Fruit fly (Drosophila melanogaster): ENCODE results near the gene Reph.

Reph gene

DNA sequence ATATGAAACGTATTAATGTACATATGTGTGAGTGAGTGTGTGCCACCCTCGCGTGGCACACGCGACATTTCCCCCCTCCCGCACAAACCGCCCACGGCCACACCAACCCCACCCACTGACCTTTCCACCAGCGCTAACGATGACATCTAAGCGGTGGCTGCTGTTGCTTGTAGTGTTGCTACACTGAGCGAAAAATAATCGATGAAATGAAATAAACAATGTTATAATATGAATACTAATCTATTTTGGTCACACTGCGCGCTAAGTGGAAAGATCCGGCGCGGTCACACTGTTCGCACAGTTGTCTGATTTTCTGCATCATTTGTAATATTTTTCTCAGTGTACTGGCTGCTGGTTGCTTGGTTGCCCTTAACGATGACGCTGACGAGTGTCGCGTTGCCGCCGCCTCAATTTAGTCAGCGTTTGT lies 28.9 kb downstream of the Reph start (continued):
- TF ChIP-seq Neu2 (GFP tag; optimal IDR thresholded peaks at IDR 0.05; ENCODE audit: borderline replicate concordance), result peak; percentile 84
- TF ChIP-seq CG6272 (GFP tag; IDR thresholded peaks at IDR 0.05), result peak; percentile 89
- peak; percentile 64 for TF ChIP-seq CG9932 (GFP tag; IDR thresholded peaks at IDR 0.05)
- TF ChIP-seq disco-r (GFP tag; optimal IDR thresholded peaks at IDR 0.05), result peak; percentile 91
- TF ChIP-seq kah (GFP tag; optimal IDR thresholded peaks at IDR 0.05), result peak; percentile 91
- peak; percentile 92 for TF ChIP-seq CG11723 (GFP tag; optimal IDR thresholded peaks at IDR 0.05)
- TF ChIP-seq otp (GFP tag; IDR thresholded peaks at IDR 0.05), result peak; percentile 97
- TF ChIP-seq grn (GFP tag; optimal IDR thresholded peaks at IDR 0.05), result peak; percentile 81
- peak; percentile 46 for TF ChIP-seq CG7928 (GFP tag; optimal IDR thresholded peaks at IDR 0.05)
- peak; percentile 92 for TF ChIP-seq HmgZ (tag; optimal IDR thresholded peaks at IDR 0.05)
- TF ChIP-seq Drgx (GFP tag; IDR thresholded peaks at IDR 0.05), result peak; percentile 50; the same call in 1 of the 2 replicates
- no peak for TF ChIP-seq Scr (GFP tag; IDR thresholded peaks at IDR 0.05; ENCODE audit: partially characterized antibody)
- no peak; the same call in 1 of the 2 replicates for TF ChIP-seq Adf1 (GFP tag; IDR thresholded peaks at IDR 0.05)
- TF ChIP-seq ase (GFP tag; IDR thresholded peaks at IDR 0.05), result peak; percentile 94
- TF ChIP-seq gce (GFP tag; IDR thresholded peaks at IDR 0.05), result peak; percentile 96
- peak; percentile 98 for TF ChIP-seq CG15696 (tag; optimal IDR thresholded peaks at IDR 0.05)
- peak; percentile 97 for TF ChIP-seq Xbp1 (GFP tag; optimal IDR thresholded peaks at IDR 0.05)
- peak; percentile 97 for TF ChIP-seq Camta (GFP tag; optimal IDR thresholded peaks at IDR 0.05)
- TF ChIP-seq pum (GFP tag; optimal IDR thresholded peaks at IDR 0.05), result peak; percentile 98
- peak; percentile 83 for TF ChIP-seq vfl (GFP tag; optimal IDR thresholded peaks at IDR 0.05)
- TF ChIP-seq Ptx1 (GFP tag; IDR thresholded peaks at IDR 0.05), result peak; percentile 96
- peak; percentile 90 for TF ChIP-seq ssp (GFP tag; IDR thresholded peaks at IDR 0.05)
- peak; percentile 97 for TF ChIP-seq fd102C (GFP tag; optimal IDR thresholded peaks at IDR 0.05)
- peak; percentile 87 for TF ChIP-seq CG31365 (tag; optimal IDR thresholded peaks at IDR 0.05)
- TF ChIP-seq ap (GFP tag; IDR thresholded peaks at IDR 0.05), result peak; percentile 92
- TF ChIP-seq CG8924 (tag; optimal IDR thresholded peaks at IDR 0.05), result peak; percentile 96
- TF ChIP-seq CG2712 (tag; optimal IDR thresholded peaks at IDR 0.05), result peak; percentile 98
- TF ChIP-seq Pdp1 (GFP tag; optimal IDR thresholded peaks at IDR 0.05), result peak; percentile 95 to 97
- TF ChIP-seq CG2120 (GFP tag; optimal IDR thresholded peaks at IDR 0.05), result peak; percentile 76
- TF ChIP-seq onecut (GFP tag; IDR thresholded peaks at IDR 0.05), result peak; percentile 95
- peak; percentile 85 for TF ChIP-seq CG5180 (GFP tag; optimal IDR thresholded peaks at IDR 0.05)
- TF ChIP-seq Fer2 (tag; optimal IDR thresholded peaks at IDR 0.05), result peak; percentile 68
- TF ChIP-seq lmd (GFP tag; IDR thresholded peaks at IDR 0.05), result peak; percentile 95
- TF ChIP-seq Xrp1 (GFP tag; IDR thresholded peaks at IDR 0.05), result peak; percentile 99
- peak; percentile 96 for TF ChIP-seq CG33557 (GFP tag; optimal IDR thresholded peaks at IDR 0.05)
- TF ChIP-seq CG11456 (GFP tag; IDR thresholded peaks at IDR 0.05), result peak; percentile 94
- peak; percentile 98 for TF ChIP-seq CG10959 (GFP tag; IDR thresholded peaks at IDR 0.05)
- TF ChIP-seq pita (GFP tag; optimal IDR thresholded peaks at IDR 0.05), result no peak
- TF ChIP-seq CG16813 (GFP tag; IDR thresholded peaks at IDR 0.05; ENCODE audit: partially characterized antibody), result 0 out of 3 replicates have a peak, but pooled peaks have one; percentile 34
- TF ChIP-seq fd96Cb (tag; optimal IDR thresholded peaks at IDR 0.05), result peak; percentile 98
- TF ChIP-seq Hand (GFP tag; optimal IDR thresholded peaks at IDR 0.05), result no peak
- no peak for TF ChIP-seq sna (GFP tag; IDR thresholded peaks at IDR 0.05; ENCODE audit: partially characterized antibody)
- TF ChIP-seq Mrtf (GFP tag; IDR thresholded peaks at IDR 0.05), result peak; percentile 94
- TF ChIP-seq Antp (GFP tag; optimal IDR thresholded peaks at IDR 0.05), result peak; percentile 96
- TF ChIP-seq CG10209 (GFP tag; optimal IDR thresholded peaks at IDR 0.05), result peak; percentile 96
- peak; percentile 55 for TF ChIP-seq zfh2 (GFP tag; optimal IDR thresholded peaks at IDR 0.05)
- peak; percentile 90 for TF ChIP-seq CG43689 (GFP tag; IDR thresholded peaks at IDR 0.05)
- peak; percentile 97 for TF ChIP-seq jumu (GFP tag; optimal IDR thresholded peaks at IDR 0.05)
- TF ChIP-seq CG32772 (GFP tag; IDR thresholded peaks at IDR 0.05), result peak; percentile 95
- peak; percentile 99 for TF ChIP-seq CG1603 (tag; optimal IDR thresholded peaks at IDR 0.05)
- TF ChIP-seq CG8089 (GFP tag; optimal IDR thresholded peaks at IDR 0.05), result peak; percentile 97
